Worm (Caenorhabditis elegans): Measurements from ENCODE around the gene dcr-1.

DNA sequence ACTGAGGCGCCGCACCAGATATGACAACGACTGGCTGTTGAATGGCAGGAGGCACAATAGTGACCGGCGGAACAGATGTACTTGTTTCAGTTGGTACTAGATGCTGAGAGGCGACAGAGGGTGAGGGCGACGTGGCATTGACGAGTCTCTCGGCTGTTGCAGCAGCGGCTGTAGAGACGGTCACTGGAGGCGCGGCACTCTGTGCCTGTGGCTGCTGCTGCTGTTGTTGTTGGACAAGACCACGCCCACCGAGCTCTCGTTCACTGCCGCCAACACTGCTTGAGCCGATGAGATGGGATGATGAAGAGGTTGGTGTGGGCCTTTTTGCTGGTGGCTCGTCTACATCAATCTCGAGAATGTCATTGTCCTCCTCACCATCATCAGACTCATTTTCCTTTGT is 37.1 kb upstream of the dcr-1 start:
- no peak for TF ChIP-seq mep-1 (tag; optimal IDR thresholded peaks at IDR 0.05)
- no peak for TF ChIP-seq drap-1 (GFP tag; optimal IDR thresholded peaks at IDR 0.05)

All from whole organism, mixed stage, embryonic.